Fruit fly (Drosophila melanogaster): ENCODE measurements around the gene mtSSB.
A peak's percentile ranks its signal among the peaks of the same experiment; 100 is the strongest.

DNA sequence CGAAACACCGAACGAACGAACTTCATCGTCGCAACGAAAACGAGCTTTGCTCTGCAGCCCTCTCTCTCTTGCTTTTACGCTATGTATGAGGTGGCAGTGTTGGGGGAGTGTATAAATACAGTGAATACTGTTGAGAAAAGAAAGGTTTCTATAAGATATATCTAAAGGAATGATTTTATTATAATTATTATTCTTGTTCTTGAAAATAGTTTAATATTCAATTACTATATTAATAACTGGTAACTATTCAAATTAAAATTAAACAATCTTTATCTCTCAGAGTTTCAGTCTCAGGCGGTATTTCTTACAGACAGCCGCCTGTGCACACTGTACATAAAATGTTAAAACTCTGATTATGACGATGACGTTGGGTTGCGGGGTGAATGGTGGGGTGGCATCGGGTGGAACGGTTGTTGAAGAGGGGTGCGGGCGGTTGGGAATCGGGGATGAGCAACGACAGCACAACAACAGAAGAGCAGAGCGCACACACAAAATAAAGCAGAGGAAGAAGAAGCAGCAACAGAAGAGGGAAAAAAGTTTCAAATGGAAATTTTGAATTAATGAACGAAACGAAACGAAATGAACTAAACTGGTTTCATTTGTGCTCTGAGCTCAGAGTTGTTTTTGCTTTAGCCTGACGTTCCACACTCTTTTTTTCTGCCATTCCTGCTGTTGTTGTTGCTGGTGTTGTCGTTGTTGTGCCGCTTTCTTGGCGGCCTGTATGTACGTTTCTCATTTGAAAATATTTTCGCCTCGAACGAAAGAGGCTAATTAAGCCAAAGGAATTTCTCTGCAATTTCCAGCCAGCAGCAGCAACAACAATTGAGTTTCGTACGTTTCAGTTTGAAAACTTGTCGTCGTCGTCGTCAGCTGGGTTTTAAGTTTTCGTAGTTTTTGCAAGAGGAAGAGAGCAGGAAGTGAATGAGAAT, 31.9 kb upstream of the mtSSB start:
- TF ChIP-seq fd96Ca (GFP tag; IDR thresholded peaks at IDR 0.05) (no peak), CG8301 (tag; optimal IDR thresholded peaks at IDR 0.05) (peak; percentile 96), Snoo (tag; optimal IDR thresholded peaks at IDR 0.05) (peak; percentile 97), Pif1A (GFP tag; optimal IDR thresholded peaks at IDR 0.05) (peak; percentile 92), Pif1B (GFP tag; optimal IDR thresholded peaks at IDR 0.05) (peak; percentile 97), EcR (GFP tag; optimal IDR thresholded peaks at IDR 0.05) (peak; percentile 75), gl (tag; optimal IDR thresholded peaks at IDR 0.05) (peak; percentile 88), rn (GFP tag; IDR thresholded peaks at IDR 0.05) (no peak), CG14655 (GFP tag; optimal IDR thresholded peaks at IDR 0.05) (peak; percentile 97), CG9948 (tag; optimal IDR thresholded peaks at IDR 0.05) (peak; percentile 98), CG12605 (GFP tag; IDR thresholded peaks at IDR 0.05) (no peak), CG10348 (GFP tag; IDR thresholded peaks at IDR 0.05) (no peak)

Data from whole organism, pupa.